Comparison of ENCODE assay signal across 1 worm cellular context in the genomic region with DNA sequence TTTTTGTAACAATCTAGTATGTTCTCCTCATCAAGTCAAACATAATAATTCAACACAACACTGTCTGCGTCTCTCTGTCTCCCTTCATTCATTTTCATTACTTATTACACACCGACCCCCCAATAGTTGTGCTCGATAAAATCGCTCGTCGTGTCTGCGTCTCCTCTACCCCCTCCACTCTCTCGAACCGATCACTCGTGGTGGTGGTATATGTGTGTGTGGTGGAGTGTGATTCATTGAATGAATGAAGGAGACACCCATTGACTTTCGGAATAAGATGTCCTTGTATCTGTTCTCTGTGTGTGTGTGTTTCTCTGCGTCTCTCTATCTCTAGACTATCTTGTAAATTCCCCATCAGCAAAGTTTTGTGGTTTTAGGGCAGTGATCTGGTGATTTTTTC.
TF ChIP-seq lines count a peak whose summit lies in the region.

No protein-coding gene starts in this region.

TF ChIP-seq in whole organism, L1 larva, 84 proteins besides CTCF, POLR2A, EP300 and RAD21 (continued from another document):
- peak in 1 of 2 experiments; percentile 67 for TF ChIP-seq mdl-1 (tag; optimal IDR thresholded peaks at IDR 0.05; lab: Kevin White, UChicago)
- TF ChIP-seq skn-1 (tag; optimal IDR thresholded peaks at IDR 0.05; lab: Kevin White, UChicago): peak; percentile 4
- peak in 1 of 2 experiments; percentile 13 for TF ChIP-seq egl-27 (tag; optimal IDR thresholded peaks at IDR 0.05; lab: Kevin White, UChicago)
- TF ChIP-seq unc-98 (GFP tag; IDR thresholded peaks at IDR 0.05; lab: Robert Waterston, UW): no peak
